Fruit fly (Drosophila melanogaster): ENCODE measurements around the gene 14-3-3epsilon.

DNA sequence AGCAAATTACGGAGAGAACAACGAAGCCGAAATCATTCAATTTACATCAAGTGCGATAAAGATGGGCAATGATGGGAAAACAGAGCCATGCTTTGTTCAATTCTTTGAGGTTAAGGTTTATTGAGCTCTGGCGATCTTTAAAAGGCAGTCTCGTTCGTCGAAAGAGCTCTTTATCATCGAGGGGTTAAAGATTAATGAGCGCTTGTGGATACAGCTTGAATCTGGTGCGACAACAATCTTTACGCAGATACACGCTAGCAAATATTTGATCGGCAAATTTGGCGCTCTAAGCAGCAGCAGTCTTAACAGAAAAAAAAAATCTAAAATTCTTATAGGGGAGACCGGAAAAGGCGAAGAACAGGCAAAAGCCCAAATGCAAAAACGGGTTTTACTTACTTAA, 53.8 kb downstream of the 14-3-3epsilon start:
- no peak for TF ChIP-seq CG8478 (optimal IDR thresholded peaks at IDR 0.05)
- TF ChIP-seq CTCF (optimal IDR thresholded peaks at IDR 0.05): no peak

All from S2 (cell line).